Fruit fly (Drosophila melanogaster) Kc167 (cell line): ENCODE results near the gene Phb1.

ENCODE experiments used
- Sin3A ChIP-seq: fragments of >200 bp; optimal IDR thresholded peaks from 2 replicates; lab custom pipeline; 2018; ENCODE audit warnings: missing external identifiers
- insv ChIP-seq: fragments of >200 bp; optimal IDR thresholded peaks from 3 replicates; lab custom pipeline; 2018; ENCODE audit warnings: missing external identifiers

dm6 chr2L:19083320-19083764 lies 40.3 kb downstream of the Phb1 start:
- TF ChIP-seq Sin3A (lab: Kevin White, UChicago) (no peak), insv (lab: Kevin White, UChicago) (no peak)
